Comparison of ENCODE assay signal across 1 fruit fly cellular context in the genomic region with DNA sequence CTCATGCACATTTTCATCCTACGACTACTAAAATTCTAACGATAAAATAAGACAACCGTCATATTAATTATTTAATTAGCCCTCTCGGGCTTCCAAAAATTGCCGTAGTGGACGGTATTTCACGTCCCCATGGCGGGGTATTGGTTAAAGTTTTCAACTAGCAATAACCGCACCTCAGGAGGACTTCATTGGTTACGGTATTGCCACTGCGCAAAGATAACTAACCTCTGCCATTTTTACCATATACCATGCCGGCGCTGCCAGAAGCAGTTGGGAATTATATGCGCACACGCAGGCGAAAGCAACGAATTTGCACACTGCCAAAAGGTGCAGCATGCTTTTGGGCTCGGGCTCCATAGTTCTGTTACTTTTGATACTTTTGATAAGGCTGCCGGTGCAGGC.
A peak's percentile ranks its signal among the peaks of the same experiment; 100 is the strongest.
TF ChIP-seq lines count a peak whose summit lies in the region.

No protein-coding gene starts in this region.

TF ChIP-seq in whole organism, embryonic, 481 proteins besides CTCF, POLR2A, EP300 and RAD21 (continued from another document):
- TF ChIP-seq MTF-1 (GFP tag; optimal IDR thresholded peaks at IDR 0.05; lab: Kevin White, UChicago; ENCODE audit: borderline replicate concordance) (peak; percentile 49), CG4730 (GFP tag; IDR thresholded peaks at IDR 0.05; lab: Robert Waterston, UW) (no peak), CG2712 (tag; optimal IDR thresholded peaks at IDR 0.05; lab: Kevin White, UChicago) (no peak), sisA (GFP tag; IDR thresholded peaks at IDR 0.05; lab: Robert Waterston, UW) (peak; percentile 22; the same call in 1 of the 2 replicates), CG1024 (GFP tag; IDR thresholded peaks at IDR 0.05; lab: Robert Waterston, UW) (peak; percentile 42; the same call in 1 of the 2 replicates), kni (GFP tag; optimal IDR thresholded peaks at IDR 0.05; lab: Kevin White, UChicago) (no peak), Elba2 (GFP tag; optimal IDR thresholded peaks at IDR 0.05; lab: Kevin White, UChicago) (peak; percentile 37), CG2129 (GFP tag; IDR thresholded peaks at IDR 0.05; lab: Robert Waterston, UW; ENCODE audit: partially characterized antibody) (no peak), gcm (GFP tag; optimal IDR thresholded peaks at IDR 0.05; lab: Kevin White, UChicago) (no peak), PHDP (tag; optimal IDR thresholded peaks at IDR 0.05; lab: Kevin White, UChicago) (no peak), CG17359 (tag; optimal IDR thresholded peaks at IDR 0.05; lab: Kevin White, UChicago) (peak; percentile 53), ftz-f1 (GFP tag; optimal IDR thresholded peaks at IDR 0.05; lab: Kevin White, UChicago) (no peak), so (GFP tag; IDR thresholded peaks at IDR 0.05; lab: Robert Waterston, UW) (0 out of 3 replicates have a peak, but pooled peaks have one; percentile 33), lola (GFP tag; optimal IDR thresholded peaks at IDR 0.05; lab: Kevin White, UChicago) (peak in 1 of 3 experiments; percentile 3), CG2199 (GFP tag; IDR thresholded peaks at IDR 0.05; lab: Robert Waterston, UW) (peak; percentile 96), CG6791 (GFP tag; IDR thresholded peaks at IDR 0.05; lab: Robert Waterston, UW; ENCODE audit: partially characterized antibody) (peak; percentile 67; the same call in 2 of the 3 replicates), gt (GFP tag; IDR thresholded peaks at IDR 0.05; lab: Robert Waterston, UW) (no peak), Dp (GFP tag; optimal IDR thresholded peaks at IDR 0.05; lab: Kevin White, UChicago) (no peak), Mes4 (GFP tag; optimal IDR thresholded peaks at IDR 0.05; lab: Kevin White, UChicago) (no peak), Spps (tag; optimal IDR thresholded peaks at IDR 0.05; lab: Kevin White, UChicago) (no peak), stwl (tag; optimal IDR thresholded peaks at IDR 0.05; lab: Kevin White, UChicago) (no peak), bcd (GFP tag; optimal IDR thresholded peaks at IDR 0.05; lab: Kevin White, UChicago) (peak; percentile 36), zf30C (GFP tag; optimal IDR thresholded peaks at IDR 0.05; lab: Kevin White, UChicago) (no peak), ems (GFP tag; optimal IDR thresholded peaks at IDR 0.05; lab: Kevin White, UChicago) (peak; percentile 48), D19B (GFP tag; optimal IDR thresholded peaks at IDR 0.05; lab: Kevin White, UChicago) (no peak), Side (GFP tag; optimal IDR thresholded peaks at IDR 0.05; lab: Kevin White, UChicago) (no peak), Atf-2 (GFP tag; optimal IDR thresholded peaks at IDR 0.05; lab: Kevin White, UChicago) (no peak), ci (GFP tag; IDR thresholded peaks at IDR 0.05; lab: Robert Waterston, UW) (no peak; the same call in 2 of the 3 replicates), Atf6 (GFP tag; IDR thresholded peaks at IDR 0.05; lab: Robert Waterston, UW) (peak; percentile 27), CG15011 (GFP tag; optimal IDR thresholded peaks at IDR 0.05; lab: Kevin White, UChicago) (no peak), Eip74EF (GFP tag; optimal IDR thresholded peaks at IDR 0.05; lab: Kevin White, UChicago) (no peak), CG6654 (GFP tag; optimal IDR thresholded peaks at IDR 0.05; lab: Kevin White, UChicago) (no peak), jumu (GFP tag; optimal IDR thresholded peaks at IDR 0.05; lab: Kevin White, UChicago) (peak; percentile 43), dm (GFP tag; optimal IDR thresholded peaks at IDR 0.05; lab: Kevin White, UChicago) (no peak), tup (GFP tag; optimal IDR thresholded peaks at IDR 0.05; lab: Kevin White, UChicago) (no peak), yki (optimal IDR thresholded peaks at IDR 0.05; lab: Kevin White, UChicago) (no peak), CG11093 (GFP tag; IDR thresholded peaks at IDR 0.05; lab: Robert Waterston, UW) (no peak), CG4707 (GFP tag; optimal IDR thresholded peaks at IDR 0.05; lab: Kevin White, UChicago) (no peak), CG2116 (GFP tag; optimal IDR thresholded peaks at IDR 0.05; lab: Kevin White, UChicago) (no peak), CG17829 (tag; optimal IDR thresholded peaks at IDR 0.05; lab: Kevin White, UChicago) (peak; percentile 40), repo (GFP tag; optimal IDR thresholded peaks at IDR 0.05; lab: Kevin White, UChicago) (peak; percentile 46), CG6254 (GFP tag; optimal IDR thresholded peaks at IDR 0.05; lab: Kevin White, UChicago) (no peak), CG11398 (GFP tag; optimal IDR thresholded peaks at IDR 0.05; lab: Kevin White, UChicago) (peak; percentile 23), CG7928 (GFP tag; optimal IDR thresholded peaks at IDR 0.05; lab: Kevin White, UChicago) (no peak), CG13624 (GFP tag; optimal IDR thresholded peaks at IDR 0.05; lab: Kevin White, UChicago) (peak; percentile 22), ssp (GFP tag; IDR thresholded peaks at IDR 0.05; lab: Robert Waterston, UW) (no peak), zen (tag; optimal IDR thresholded peaks at IDR 0.05; lab: Kevin White, UChicago) (peak; percentile 62), cas (GFP tag; IDR thresholded peaks at IDR 0.05; lab: Robert Waterston, UW) (0 out of 2 replicates have a peak, but pooled peaks have one; percentile 38), Hmr (GFP tag; optimal IDR thresholded peaks at IDR 0.05; lab: Kevin White, UChicago) (peak; percentile 20), CG9797 (GFP tag; optimal IDR thresholded peaks at IDR 0.05; lab: Kevin White, UChicago) (no peak), CkIIα-i1 (GFP tag; IDR thresholded peaks at IDR 0.05; lab: Robert Waterston, UW) (no peak)
